Worm (Caenorhabditis elegans): Measurements from ENCODE around the gene F56C4.1.

- TF ChIP-seq zag-1 (tag; optimal IDR thresholded peaks at IDR 0.05) (no peak), nhr-76 (tag; optimal IDR thresholded peaks at IDR 0.05) (no peak), pag-3 (tag; optimal IDR thresholded peaks at IDR 0.05; ENCODE audit: borderline replicate concordance, insufficient read depth) (no peak)
Observed at ce11 chrIV:10599983-10600382, 36.8 kb upstream of the F56C4.1 start, which contains the start of gene R09H10.1.

Measured in whole organism, L1 larva.